Fruit fly (Drosophila melanogaster) whole organism, pupa: ENCODE results near the gene CG1317.
A peak's percentile ranks its signal among the peaks of the same experiment; 100 is the strongest.

Experiments used
- CG10348 ChIP-seq: fragments of 200-800 bp; sonication (Bioruptor generic); IDR thresholded peaks from 2 replicates; pipeline ENCODE4 v1.3.6; 2022; ENCODE audit warnings: missing biosample characterization, missing genetic modification characterization
- CG12605 ChIP-seq: fragments of 200-800 bp; sonication (Bioruptor generic); IDR thresholded peaks from 2 replicates; pipeline ENCODE4 v1.3.6; 2022; ENCODE audit warnings: missing biosample characterization, missing genetic modification characterization
- CG13204 ChIP-seq: fragments of 200-800 bp; sonication (Bioruptor generic); optimal IDR thresholded peaks from 2 replicates; lab custom pipeline; 2018; ENCODE audit warnings: missing biosample characterization, mild to moderate bottlenecking, missing genetic modification characterization, moderate library complexity
- CG14655 ChIP-seq: fragments of 200-800 bp; sonication (Bioruptor generic); optimal IDR thresholded peaks from 3 replicates; lab custom pipeline; 2017; ENCODE audit warnings: mild to moderate bottlenecking, missing biosample characterization, missing genetic modification reagents, missing genetic modification characterization
- CG15710 ChIP-seq: fragments of 200-800 bp; sonication (Bioruptor generic); optimal IDR thresholded peaks from 2 replicates; lab custom pipeline; 2018; ENCODE audit warnings: missing biosample characterization, mild to moderate bottlenecking, missing genetic modification characterization, moderate library complexity
- CG17806 ChIP-seq: fragments of 200-800 bp; sonication (Bioruptor generic); optimal IDR thresholded peaks from 2 replicates; lab custom pipeline; 2018; ENCODE audit warnings: missing biosample characterization, mild to moderate bottlenecking, missing genetic modification characterization, moderate library complexity
- CG32121 ChIP-seq: fragments of 200-800 bp; sonication (Bioruptor generic); IDR thresholded peaks from 2 replicates; pipeline ENCODE4 v1.3.6; 2022; ENCODE audit warnings: missing biosample characterization, missing genetic modification characterization
- CG34367 ChIP-seq: fragments of 200-800 bp; sonication (Bioruptor generic); optimal IDR thresholded peaks from 2 replicates; lab custom pipeline; 2018; ENCODE audit warnings: missing biosample characterization, mild to moderate bottlenecking, missing genetic modification characterization
- CG4496 ChIP-seq: fragments of 200-800 bp; sonication (Bioruptor generic); IDR thresholded peaks from 3 replicates; pipeline ENCODE4 v1.3.6; 2022; ENCODE audit warnings: missing biosample characterization, missing genetic modification characterization
- CG8159 ChIP-seq: fragments of 200-800 bp; sonication (Bioruptor generic); optimal IDR thresholded peaks from 3 replicates; lab custom pipeline; 2018; ENCODE audit warnings: missing biosample characterization, mild to moderate bottlenecking, missing genetic modification characterization, moderate library complexity
- CG8301 ChIP-seq: fragments of 200-800 bp; sonication (Bioruptor generic); optimal IDR thresholded peaks from 2 replicates; lab custom pipeline; 2018; ENCODE audit warnings: missing biosample characterization, mild to moderate bottlenecking, missing genetic modification characterization
- CG9948 ChIP-seq: fragments of 200-800 bp; sonication (Bioruptor generic); optimal IDR thresholded peaks from 2 replicates; lab custom pipeline; 2018; ENCODE audit warnings: missing biosample characterization, mild to moderate bottlenecking, missing genetic modification characterization, moderate library complexity
- D1 ChIP-seq: fragments of 200-800 bp; sonication (Bioruptor generic); optimal IDR thresholded peaks from 2 replicates; lab custom pipeline; 2018; ENCODE audit warnings: missing biosample characterization, mild to moderate bottlenecking, missing genetic modification characterization, moderate library complexity
- EcR ChIP-seq: fragments of 200-800 bp; sonication (Bioruptor generic); optimal IDR thresholded peaks from 3 replicates; lab custom pipeline; 2019; ENCODE audit warnings: missing biosample characterization, missing genetic modification characterization, mild to moderate bottlenecking, moderate library complexity, missing genetic modification reagents
- Ets98B ChIP-seq: fragments of 200-800 bp; sonication (Bioruptor generic); IDR thresholded peaks from 2 replicates; pipeline ENCODE4 v1.3.6; 2022; ENCODE audit warnings: missing biosample characterization, missing genetic modification characterization
- Pif1A ChIP-seq: fragments of 200-800 bp; sonication (Bioruptor generic); optimal IDR thresholded peaks from 3 replicates; lab custom pipeline; 2016; ENCODE audit warnings: missing biosample characterization, missing genetic modification characterization
- Pif1B ChIP-seq: fragments of 200-800 bp; sonication (Bioruptor generic); optimal IDR thresholded peaks from 3 replicates; lab custom pipeline; 2016; ENCODE audit warnings: missing biosample characterization, missing genetic modification characterization
- Snoo ChIP-seq: fragments of 200-800 bp; sonication (Bioruptor generic); optimal IDR thresholded peaks from 3 replicates; lab custom pipeline; 2017; ENCODE audit warnings: missing biosample characterization, mild to moderate bottlenecking, missing genetic modification characterization, inconsistent platforms
- fd96Ca ChIP-seq: fragments of 200-800 bp; sonication (Bioruptor generic); IDR thresholded peaks from 3 replicates; pipeline ENCODE4 v1.3.6; 2022; ENCODE audit warnings: missing biosample characterization, missing genetic modification characterization
- gl ChIP-seq: fragments of 200-800 bp; sonication (Bioruptor generic); optimal IDR thresholded peaks from 2 replicates; lab custom pipeline; 2018; ENCODE audit warnings: missing biosample characterization, mild to moderate bottlenecking, missing genetic modification characterization
- rn ChIP-seq: fragments of 200-800 bp; sonication (Bioruptor generic); IDR thresholded peaks from 2 replicates; pipeline ENCODE4 v1.3.6; 2022; ENCODE audit warnings: missing biosample characterization, missing genetic modification characterization

CG1317 gene

dm6 chr3L:2371882-2372281, at the start of gene CG1317, which contains the start of gene CG8993:
Gene CG1317 (minus strand): TSS chr3L:2371939.
Gene CG8993 (plus strand): TSS chr3L:2372199.
- TF ChIP-seq CG12605 (GFP tag; lab: Robert Waterston, UW) (no peak), CG8159 (tag; lab: Kevin White, UChicago) (peak; percentile 29), CG32121 (GFP tag; lab: Robert Waterston, UW) (peak; percentile 41; the same call in 1 of the 2 replicates), CG10348 (GFP tag; lab: Robert Waterston, UW) (no peak), EcR (no peak), CG15710 (tag; lab: Kevin White, UChicago) (peak; percentile 64), CG13204 (no peak)

dm6 chr3L:2421138-2421537, 49.4 kb upstream of the CG1317 start:
- TF ChIP-seq CG14655 (GFP tag; lab: Kevin White, UChicago) (no peak), Pif1A (GFP tag; lab: Kevin White, UChicago) (no peak), CG8301 (tag; lab: Kevin White, UChicago) (no peak), CG17806 (tag; lab: Kevin White, UChicago) (no peak), Snoo (tag; lab: Kevin White, UChicago) (no peak), gl (tag; lab: Kevin White, UChicago) (no peak), CG9948 (tag; lab: Kevin White, UChicago) (no peak), Ets98B (GFP tag; lab: Robert Waterston, UW) (no peak), CG32121 (GFP tag; lab: Robert Waterston, UW) (no peak), D1 (tag; lab: Kevin White, UChicago) (no peak), CG13204 (no peak)
- TF ChIP-seq, all 21 proteins: peak for 0

- peak; percentile 88 for TF ChIP-seq fd96Ca (GFP tag; lab: Robert Waterston, UW)
- TF ChIP-seq CG13204: peak; percentile 79
- TF ChIP-seq CG14655 (GFP tag; lab: Kevin White, UChicago): peak; percentile 89
- TF ChIP-seq CG8159 (tag; lab: Kevin White, UChicago): peak; percentile 97
- peak; percentile 90 for TF ChIP-seq CG12605 (GFP tag; lab: Robert Waterston, UW)
- 0 out of 2 replicates have a peak, but pooled peaks have one; percentile 26 for TF ChIP-seq CG10348 (GFP tag; lab: Robert Waterston, UW)
- peak; percentile 84 for TF ChIP-seq CG32121 (GFP tag; lab: Robert Waterston, UW)
- TF ChIP-seq CG34367 (tag; lab: Kevin White, UChicago): peak; percentile 81
- TF ChIP-seq CG8301 (tag; lab: Kevin White, UChicago): peak; percentile 88
- TF ChIP-seq Snoo (tag; lab: Kevin White, UChicago): peak; percentile 77
- TF ChIP-seq CG9948 (tag; lab: Kevin White, UChicago): peak; percentile 95
- peak; percentile 97 for TF ChIP-seq CG17806 (tag; lab: Kevin White, UChicago)
- TF ChIP-seq CG15710 (tag; lab: Kevin White, UChicago): peak; percentile 89
- TF ChIP-seq EcR: peak; percentile 39
- peak; percentile 89 for TF ChIP-seq CG4496 (GFP tag; lab: Robert Waterston, UW)
- TF ChIP-seq gl (tag; lab: Kevin White, UChicago): peak; percentile 90
- peak; percentile 86 for TF ChIP-seq D1 (tag; lab: Kevin White, UChicago)
- peak; percentile 94 for TF ChIP-seq Pif1B (GFP tag; lab: Kevin White, UChicago)
- TF ChIP-seq Ets98B (GFP tag; lab: Robert Waterston, UW): peak; percentile 82
- 0 out of 2 replicates have a peak, but pooled peaks have one; percentile 54 for TF ChIP-seq rn
- TF ChIP-seq Pif1A (GFP tag; lab: Kevin White, UChicago): peak; percentile 95
Observed at dm6 chr3L:2418769-2419168, 47.0 kb upstream of the CG1317 start.

dm6 chr3L:2417399-2418040, 45.8 kb upstream of the CG1317 start:
- TF ChIP-seq D1 (tag; lab: Kevin White, UChicago) (peak; percentile 97), CG12605 (GFP tag; lab: Robert Waterston, UW) (peak; percentile 48; the same call in 1 of the 2 replicates), CG17806 (tag; lab: Kevin White, UChicago) (peak; percentile 91), CG14655 (GFP tag; lab: Kevin White, UChicago) (peak; percentile 97), CG4496 (GFP tag; lab: Robert Waterston, UW) (peak; percentile 86), rn (peak; percentile 57), fd96Ca (GFP tag; lab: Robert Waterston, UW) (peak; percentile 24; the same call in 1 of the 3 replicates), Pif1A (GFP tag; lab: Kevin White, UChicago) (peak; percentile 80), CG15710 (tag; lab: Kevin White, UChicago) (peak; percentile 96), CG32121 (GFP tag; lab: Robert Waterston, UW) (peak; percentile 77), Ets98B (GFP tag; lab: Robert Waterston, UW) (peak; percentile 66; the same call in 1 of the 2 replicates), CG10348 (GFP tag; lab: Robert Waterston, UW) (peak; percentile 55; the same call in 1 of the 2 replicates), CG34367 (tag; lab: Kevin White, UChicago) (peak; percentile 88), CG8159 (tag; lab: Kevin White, UChicago) (peak; percentile 98), EcR (peak; percentile 49), gl (tag; lab: Kevin White, UChicago) (peak; percentile 76), Pif1B (GFP tag; lab: Kevin White, UChicago) (peak; percentile 94), CG8301 (tag; lab: Kevin White, UChicago) (peak; percentile 95), CG9948 (tag; lab: Kevin White, UChicago) (peak; percentile 94), CG13204 (peak; percentile 92), Snoo (tag; lab: Kevin White, UChicago) (peak; percentile 95)

- TF ChIP-seq CG13204 (no peak), CG12605 (GFP tag; lab: Robert Waterston, UW) (peak; percentile 20; the same call in 1 of the 2 replicates)
Observed at dm6 chr3L:2414876-2415275, 43.1 kb upstream of the CG1317 start.
